Worm (Caenorhabditis elegans): Measurements from ENCODE around the gene srbc-42.

Gene srbc-42

DNA sequence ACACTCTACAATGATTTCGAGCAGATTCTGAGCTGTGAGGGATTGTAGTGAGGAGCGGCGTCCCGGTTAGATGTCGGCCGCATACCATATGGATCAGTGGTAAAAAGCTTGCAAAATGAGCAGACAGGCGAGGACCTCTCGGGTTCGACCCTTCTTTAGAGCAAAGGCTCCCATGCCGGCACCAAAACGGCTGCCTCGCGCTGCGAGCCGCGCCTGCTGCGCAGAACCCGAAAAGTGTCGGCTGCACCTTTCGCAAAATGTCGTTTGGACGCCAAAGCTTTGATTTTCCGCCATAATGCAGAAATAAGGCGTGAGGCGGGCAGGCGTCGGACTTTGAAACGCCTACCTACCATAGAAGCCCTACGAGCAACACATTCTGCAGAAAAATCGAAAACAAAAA is 639 bp downstream of the srbc-42 start:
- no peak for TF ChIP-seq unc-62 (GFP tag; optimal IDR thresholded peaks at IDR 0.05)

DNA sequence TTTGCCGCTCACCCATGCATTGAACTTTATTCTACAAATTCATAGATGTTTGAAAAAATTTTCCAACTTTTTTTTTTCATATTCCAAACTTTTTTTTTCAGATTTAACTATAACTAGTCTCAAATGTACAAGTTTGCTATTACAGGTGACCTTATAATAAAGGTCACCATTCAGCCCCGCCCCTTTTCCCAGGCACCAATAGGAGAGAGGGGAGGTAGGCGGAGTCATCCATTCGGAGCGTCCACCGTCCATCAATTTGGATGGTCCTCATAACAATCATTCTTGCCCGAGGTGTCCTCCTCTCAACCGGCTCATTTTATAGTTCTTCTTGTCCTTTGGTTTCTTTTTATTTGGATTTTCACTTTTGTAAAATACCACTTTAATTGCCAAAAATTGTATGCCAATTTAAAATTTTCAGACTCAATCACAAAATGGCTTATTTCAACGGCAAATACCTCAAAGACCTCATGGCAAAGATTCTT is 3.1 kb downstream of the srbc-42 start, which contains the start of gene Y5H2B.3:
TSS of gene Y5H2B.3 (plus strand) at position 432 of the 482 bp plus-strand sequence.
- TF ChIP-seq alr-1 (tag; optimal IDR thresholded peaks at IDR 0.05; ENCODE audit: borderline replicate concordance): no peak
- TF ChIP-seq pqm-1 (tag; optimal IDR thresholded peaks at IDR 0.05): no peak
- no peak for TF ChIP-seq nhr-47 (tag; optimal IDR thresholded peaks at IDR 0.05)
- TF ChIP-seq ceh-88 (GFP tag; IDR thresholded peaks at IDR 0.05): no peak
- no peak for TF ChIP-seq nhr-85 (tag)

ce11 chrV:2185486-2185885 is 5.5 kb downstream of the srbc-42 start:
- TF ChIP-seq fkh-4 (tag; optimal IDR thresholded peaks at IDR 0.05; ENCODE audit: borderline replicate concordance): no peak
- TF ChIP-seq dpl-1 (GFP tag; optimal IDR thresholded peaks at IDR 0.05): peak in 1 of 3 experiments; percentile 1
- TF ChIP-seq rnt-1 (tag; optimal IDR thresholded peaks at IDR 0.05): no peak
- no peak for TF ChIP-seq mef-2 (tag; optimal IDR thresholded peaks at IDR 0.05)
- no peak for TF ChIP-seq efl-1 (optimal IDR thresholded peaks at IDR 0.05)
- TF ChIP-seq efl-1 (GFP tag; optimal IDR thresholded peaks at IDR 0.05 in 1 of 2): peak in 1 of 2 experiments; percentile 10
- no peak for TF ChIP-seq ama-1 (optimal IDR thresholded peaks at IDR 0.05)
- TF ChIP-seq egl-13 (tag; optimal IDR thresholded peaks at IDR 0.05): no peak
- no peak for TF ChIP-seq sup-37 (GFP tag; optimal IDR thresholded peaks at IDR 0.05)

DNA sequence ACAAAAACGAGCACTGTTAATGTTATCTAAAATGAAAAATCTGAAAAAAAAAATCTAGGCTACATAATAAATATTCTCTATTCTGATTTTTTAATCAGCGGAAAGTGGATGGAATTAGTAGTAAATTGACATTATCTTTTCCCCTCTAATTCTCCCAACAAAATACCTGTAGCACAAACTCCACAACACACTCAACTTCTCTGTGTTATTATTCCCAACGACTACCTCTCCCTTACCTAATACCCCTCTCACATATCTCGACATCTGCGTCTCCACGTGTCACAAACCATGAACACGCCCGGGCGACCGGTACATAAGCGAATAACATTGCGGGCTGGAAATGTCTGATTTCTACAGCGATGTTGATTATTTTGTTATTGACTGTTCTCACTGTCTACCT is 7.9 kb downstream of the srbc-42 start, which contains the start of gene cyp-33C2:
TSS of gene cyp-33C2 (plus strand) at position 327 of the 400 bp plus-strand sequence.
- no peak for TF ChIP-seq zag-1 (tag; optimal IDR thresholded peaks at IDR 0.05)
- no peak for TF ChIP-seq snpc-4 (tag; optimal IDR thresholded peaks at IDR 0.05)
- TF ChIP-seq lin-13 (GFP tag; optimal IDR thresholded peaks at IDR 0.05): no peak
- no peak for TF ChIP-seq lsy-2 (tag; optimal IDR thresholded peaks at IDR 0.05)
- TF ChIP-seq efl-1 (optimal IDR thresholded peaks at IDR 0.05): peak in 1 of 2 experiments; percentile 2
- peak in 1 of 2 experiments; percentile 84 for TF ChIP-seq efl-1 (GFP tag; optimal IDR thresholded peaks at IDR 0.05 in 1 of 2)
- no peak for TF ChIP-seq mef-2 (tag; optimal IDR thresholded peaks at IDR 0.05)

DNA sequence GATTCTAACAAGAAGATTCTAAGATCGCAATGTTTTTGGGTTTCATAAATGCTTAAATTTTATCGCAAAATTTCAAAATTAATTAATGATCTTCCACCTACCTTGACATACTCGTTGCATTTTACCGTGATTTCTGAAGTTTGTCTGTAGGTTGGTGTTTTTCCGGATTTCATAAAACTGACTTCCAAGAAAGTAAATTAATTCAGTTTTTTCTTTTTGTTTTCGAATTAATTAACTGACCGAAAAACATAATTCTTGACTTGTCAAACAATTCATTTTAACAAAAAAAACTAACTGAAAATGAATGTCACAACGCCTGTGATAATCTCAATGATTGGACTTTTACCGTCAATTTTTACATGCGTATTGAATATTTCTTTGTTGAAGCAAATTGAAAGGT is 9.3 kb downstream of the srbc-42 start, which contains the start of gene srbc-16:
TSS of gene srbc-16 (plus strand) at position 301 of the 400 bp plus-strand sequence.
- no peak for TF ChIP-seq skn-1 (tag; optimal IDR thresholded peaks at IDR 0.05)

DNA sequence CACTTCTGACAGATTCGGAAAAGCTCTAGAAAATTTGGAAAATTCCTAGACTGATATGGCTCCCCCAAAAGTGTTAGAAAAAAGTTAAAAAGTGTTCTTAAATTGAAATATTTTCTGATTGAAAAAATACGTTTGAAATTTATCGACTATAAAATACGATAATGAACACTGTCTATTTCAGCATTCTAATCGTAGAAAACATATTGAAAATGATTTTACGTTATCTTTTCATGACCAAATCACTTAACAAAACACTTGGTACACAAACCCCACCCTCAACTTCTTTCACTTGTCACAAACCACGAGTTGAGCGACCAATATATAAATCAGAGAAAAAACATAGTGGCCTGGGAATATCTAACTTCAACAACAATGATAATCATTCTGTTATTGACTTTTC is 11.8 kb downstream of the srbc-42 start, which contains the start of gene cyp-33C1:
TSS of gene cyp-33C1 (plus strand) at position 301 of the 400 bp plus-strand sequence.
- TF ChIP-seq efl-3 (GFP tag; optimal IDR thresholded peaks at IDR 0.05) (no peak), ceh-8 (GFP tag; optimal IDR thresholded peaks at IDR 0.05) (no peak), alr-1 (tag; optimal IDR thresholded peaks at IDR 0.05; ENCODE audit: borderline replicate concordance) (no peak), unc-130 (tag; optimal IDR thresholded peaks at IDR 0.05) (no peak), unc-62 (GFP tag; optimal IDR thresholded peaks at IDR 0.05) (no peak), pqm-1 (tag; optimal IDR thresholded peaks at IDR 0.05) (no peak), tlp-1 (tag; optimal IDR thresholded peaks at IDR 0.05) (no peak), aha-1 (tag; optimal IDR thresholded peaks at IDR 0.05) (no peak), sup-37 (GFP tag; optimal IDR thresholded peaks at IDR 0.05) (no peak), ces-1 (GFP tag; optimal IDR thresholded peaks at IDR 0.05) (no peak)

DNA sequence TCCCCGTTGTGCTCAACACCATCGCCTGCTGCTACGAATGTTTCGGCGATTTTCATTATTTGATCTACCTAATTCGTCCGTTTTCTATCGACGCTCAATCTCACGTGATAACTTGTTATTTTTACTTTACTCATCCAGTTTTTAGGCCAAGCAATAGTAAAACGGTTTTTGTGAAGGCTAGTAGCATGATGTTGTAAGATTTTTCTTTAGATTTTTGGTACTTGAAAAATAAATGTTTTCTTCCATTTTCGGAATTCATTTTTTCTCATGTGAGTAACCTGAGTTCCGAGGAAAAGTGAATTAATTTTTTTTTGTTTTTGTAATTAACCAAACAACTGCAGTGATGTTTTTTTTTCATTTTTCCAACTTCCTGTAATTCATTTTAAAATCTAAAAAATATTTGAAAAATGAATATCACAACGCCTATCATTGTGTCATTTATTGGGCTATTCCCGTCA is 13.7 kb downstream of the srbc-42 start, which contains the start of gene srbc-17:
TSS of gene srbc-17 (plus strand) at position 408 of the 458 bp plus-strand sequence.
- TF ChIP-seq nhr-77 (tag; optimal IDR thresholded peaks at IDR 0.05) (no peak), hlh-4 (tag; optimal IDR thresholded peaks at IDR 0.05) (no peak), fos-1 (tag; optimal IDR thresholded peaks at IDR 0.05) (no peak), dpl-1 (GFP tag; optimal IDR thresholded peaks at IDR 0.05) (no peak)

Data from whole organism, L1 larva.